Fruit fly (Drosophila melanogaster) whole organism, pupa: ENCODE data around the gene Sos.

ENCODE experiments used
- CG10348 ChIP-seq: fragments of 200-800 bp; sonication (Bioruptor generic); IDR thresholded peaks from 2 replicates; pipeline ENCODE4 v1.3.6; 2022; ENCODE audit warnings: missing biosample characterization, missing genetic modification characterization
- CG14655 ChIP-seq: fragments of 200-800 bp; sonication (Bioruptor generic); optimal IDR thresholded peaks from 3 replicates; lab custom pipeline; 2017; ENCODE audit warnings: mild to moderate bottlenecking, missing biosample characterization, missing genetic modification reagents, missing genetic modification characterization
- CG4496 ChIP-seq: fragments of 200-800 bp; sonication (Bioruptor generic); IDR thresholded peaks from 3 replicates; pipeline ENCODE4 v1.3.6; 2022; ENCODE audit warnings: missing biosample characterization, missing genetic modification characterization
- Pif1A ChIP-seq: fragments of 200-800 bp; sonication (Bioruptor generic); optimal IDR thresholded peaks from 3 replicates; lab custom pipeline; 2016; ENCODE audit warnings: missing biosample characterization, missing genetic modification characterization
- Snoo ChIP-seq: fragments of 200-800 bp; sonication (Bioruptor generic); optimal IDR thresholded peaks from 3 replicates; lab custom pipeline; 2017; ENCODE audit warnings: missing biosample characterization, mild to moderate bottlenecking, missing genetic modification characterization, inconsistent platforms

- TF ChIP-seq Snoo (no peak), Pif1A (GFP tag; lab: Kevin White, UChicago) (no peak), CG4496 (no peak), CG10348 (GFP tag; lab: Robert Waterston, UW) (no peak), CG14655 (GFP tag; lab: Kevin White, UChicago) (no peak)
Measured at dm6 chr2L:13843692-13844284, 30.2 kb downstream of the Sos start, which contains the start of gene CG33306.
